Fruit fly (Drosophila melanogaster): Measurements from ENCODE around the gene Rpn12R.
A peak's percentile ranks its signal among the peaks of the same experiment; 100 is the strongest.

The Rpn12R gene

DNA sequence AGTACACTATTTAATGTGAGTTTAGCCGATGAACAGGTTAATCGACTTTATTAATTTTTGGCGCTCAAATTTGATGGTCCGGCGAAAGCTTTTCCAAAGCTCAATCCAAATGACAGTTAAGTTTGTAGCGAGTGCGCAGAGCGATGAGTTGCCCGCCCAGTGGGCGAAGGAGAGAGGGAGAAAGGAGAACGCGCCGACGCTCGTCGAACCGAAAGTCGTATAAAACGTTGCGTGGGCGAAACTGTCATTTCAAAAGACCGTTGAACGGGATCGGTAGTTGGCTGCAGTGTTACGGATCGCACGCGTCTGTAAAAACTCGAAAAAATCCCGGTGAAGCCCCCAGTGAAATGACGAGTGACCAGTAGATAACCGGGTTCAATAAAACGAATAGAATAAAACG, 50.3 kb downstream of the Rpn12R start, which contains the start of gene Zip71B (continued):
- no peak for TF ChIP-seq Meics (GFP tag; optimal IDR thresholded peaks at IDR 0.05)
- TF ChIP-seq cg (GFP tag; optimal IDR thresholded peaks at IDR 0.05) = no peak
- TF ChIP-seq crol (GFP tag; IDR thresholded peaks at IDR 0.05) = peak; percentile 11; the same call in 1 of the 2 replicates
- TF ChIP-seq nerfin-1 (tag; optimal IDR thresholded peaks at IDR 0.05) = no peak
- no peak for TF ChIP-seq da (GFP tag; optimal IDR thresholded peaks at IDR 0.05)
- no peak for TF ChIP-seq pfk (GFP tag; optimal IDR thresholded peaks at IDR 0.05)
- no peak for TF ChIP-seq CG6254 (GFP tag; optimal IDR thresholded peaks at IDR 0.05)
- no peak for TF ChIP-seq jumu (GFP tag; optimal IDR thresholded peaks at IDR 0.05)
- no peak for TF ChIP-seq CG17186 (GFP tag; optimal IDR thresholded peaks at IDR 0.05)
- TF ChIP-seq CG17802 (tag; optimal IDR thresholded peaks at IDR 0.05) = no peak
- peak; percentile 9 for TF ChIP-seq pzg (GFP tag; optimal IDR thresholded peaks at IDR 0.05)
- no peak for TF ChIP-seq Chrac-16 (GFP tag; optimal IDR thresholded peaks at IDR 0.05)
- no peak for TF ChIP-seq sqz (GFP tag; optimal IDR thresholded peaks at IDR 0.05)
